Fruit fly (Drosophila melanogaster) whole organism: Measurements from ENCODE around the gene CG12017.

Source experiments
- CG8478 ChIP-seq: fragments of >200 bp; optimal IDR thresholded peaks from 2 replicates; lab custom pipeline; 2018; ENCODE audit warnings: inconsistent platforms
- Dll ChIP-seq: fragments of >200 bp; optimal IDR thresholded peaks from 2 replicates; lab custom pipeline; 2017
- EcR ChIP-seq, 2 experiments: fragments of >200 bp; optimal IDR thresholded peaks; 2 replicates each; lab custom pipeline; 2017; ENCODE audit warnings: missing biosample characterization in 2 of 2, missing genetic modification characterization in 2 of 2, missing genetic modification reagents in 2 of 2
- pan ChIP-seq: fragments of >200 bp; optimal IDR thresholded peaks from 2 replicates; lab custom pipeline; 2017
- psq ChIP-seq: fragments of >200 bp; optimal IDR thresholded peaks from 2 replicates; lab custom pipeline; 2017
- usp ChIP-seq: fragments of >200 bp; optimal IDR thresholded peaks from 2 replicates; lab custom pipeline; 2017; ENCODE audit warnings: missing biosample characterization, missing genetic modification characterization, mixed read lengths

CG12017 gene

DNA sequence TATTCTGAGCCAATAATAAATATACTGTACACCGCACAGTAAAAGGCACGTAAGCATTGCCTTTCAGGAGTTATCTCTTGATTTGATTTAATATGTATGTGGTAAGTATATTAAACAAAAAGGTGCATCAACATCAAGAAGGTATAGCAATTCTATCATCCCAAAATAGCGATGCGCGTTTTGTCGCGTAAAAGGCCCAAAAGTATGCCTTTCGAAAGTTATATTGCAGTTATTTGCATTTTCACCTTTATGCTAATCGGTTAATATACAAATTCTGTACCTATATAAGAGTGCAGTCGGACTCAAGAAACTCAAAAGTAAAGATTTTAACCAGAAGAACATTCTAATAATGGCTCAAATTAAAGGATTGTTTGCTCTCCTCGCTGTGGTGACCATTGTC, 35.2 kb downstream of the CG12017 start, which contains the start of gene Drsl4:
TSS of gene Drsl4 (plus strand) at position 333 of the 400 bp plus-strand sequence.
- TF ChIP-seq EcR (GFP tag; optimal IDR thresholded peaks at IDR 0.05; lab: Kevin White, UChicago) (no peak), usp (no peak), CG8478 (no peak), Dll (lab: Kevin White, UChicago) (no peak), pan (no peak), psq (lab: Kevin White, UChicago) (no peak)

DNA sequence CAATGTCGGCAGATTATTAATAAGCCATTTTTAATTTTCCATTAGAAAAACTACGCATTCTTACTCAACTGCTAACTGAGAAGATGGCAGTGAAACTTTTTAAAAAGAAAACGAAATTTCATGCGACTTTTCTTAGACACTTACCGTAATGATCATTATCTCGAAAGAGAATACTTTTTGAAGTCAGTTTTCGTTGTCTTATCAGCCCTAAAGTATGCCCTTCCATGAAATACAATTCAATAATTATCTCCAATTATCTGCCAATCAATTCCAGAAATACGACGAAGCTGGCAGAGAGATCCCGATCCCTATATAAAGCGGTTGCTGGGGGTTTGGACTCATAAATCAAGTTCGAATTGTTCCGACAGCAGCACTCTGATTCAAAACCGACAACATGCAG, 36.4 kb downstream of the CG12017 start, which contains the start of gene Drsl5:
TSS of gene Drsl5 (plus strand) at position 341 of the 400 bp plus-strand sequence.
- no peak for TF ChIP-seq CG8478
- no peak for TF ChIP-seq usp
- no peak for TF ChIP-seq Dll (lab: Kevin White, UChicago)
- no peak for TF ChIP-seq EcR (GFP tag; optimal IDR thresholded peaks at IDR 0.05; lab: Kevin White, UChicago)

DNA sequence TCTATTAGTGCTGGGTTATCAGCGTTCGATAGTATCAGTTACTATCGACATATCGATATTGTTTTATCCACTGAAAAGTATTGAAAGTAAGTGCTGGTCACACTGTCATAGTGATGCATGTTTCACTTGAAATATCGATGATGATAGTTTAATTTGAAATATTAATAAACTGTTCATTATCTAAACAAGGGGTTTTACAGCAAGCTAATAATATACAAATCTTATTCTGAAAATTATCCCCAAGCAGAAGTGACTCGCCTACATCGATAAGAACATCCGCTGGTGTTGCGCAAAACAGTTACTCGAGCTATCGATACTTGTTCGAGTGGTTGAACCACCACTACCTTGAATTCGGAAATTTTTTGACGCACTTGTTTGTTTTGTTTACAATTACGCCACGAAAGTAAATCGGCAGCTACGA, 39.2 kb downstream of the CG12017 start, which contains the start of the genes PIG-C, CG12016 and Dpm2:
TSS of gene PIG-C (minus strand) at position 10 of the 421 bp plus-strand sequence.
TSS of gene CG12016 (plus strand) at position 333 of the 421 bp plus-strand sequence.
TSS of gene Dpm2 (plus strand) at position 333 of the 421 bp plus-strand sequence.
- TF ChIP-seq Dll (lab: Kevin White, UChicago): no peak
- TF ChIP-seq pan: no peak
- TF ChIP-seq EcR (GFP tag; optimal IDR thresholded peaks at IDR 0.05; lab: Kevin White, UChicago): no peak
- no peak for TF ChIP-seq psq (lab: Kevin White, UChicago)
- TF ChIP-seq CG8478: no peak
- TF ChIP-seq usp: no peak

DNA sequence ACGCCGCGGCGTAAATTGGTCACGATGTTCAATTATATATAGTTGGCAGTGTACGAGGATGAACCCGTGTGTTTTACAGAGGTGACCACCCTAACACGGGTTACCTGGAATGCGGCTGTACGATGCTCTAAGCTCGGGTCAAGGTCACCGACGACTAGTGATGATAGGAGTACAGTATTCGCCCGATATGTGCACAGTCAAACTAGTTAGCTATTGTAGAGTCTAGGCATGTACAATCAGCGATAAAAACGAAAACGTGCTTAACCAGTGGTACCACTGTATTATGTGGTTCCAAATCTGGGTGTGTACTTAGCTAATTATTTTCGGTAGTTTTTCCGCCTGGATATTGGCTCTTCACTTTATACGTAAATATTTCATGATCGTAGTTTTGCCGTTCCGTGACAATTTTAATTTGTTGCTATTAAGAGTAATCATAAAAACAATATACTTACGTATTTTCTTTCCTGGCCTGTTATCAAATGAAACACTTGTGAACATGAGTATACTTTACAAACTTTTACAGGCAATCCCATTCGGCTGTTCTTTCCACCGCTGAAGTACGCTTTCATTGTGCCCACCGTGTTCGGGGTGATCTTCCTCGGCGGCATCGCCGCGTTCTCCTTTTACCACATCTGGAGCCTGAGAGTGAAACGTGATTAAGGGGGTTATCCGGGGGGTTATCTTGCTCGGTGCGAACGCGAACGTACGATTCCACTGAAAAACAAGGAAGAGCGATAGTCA, 40.1 kb downstream of the CG12017 start:
- TF ChIP-seq pan (no peak), Dll (lab: Kevin White, UChicago) (no peak), usp (no peak), psq (lab: Kevin White, UChicago) (no peak), EcR (GFP tag; optimal IDR thresholded peaks at IDR 0.05; lab: Kevin White, UChicago) (no peak), CG8478 (no peak)

DNA sequence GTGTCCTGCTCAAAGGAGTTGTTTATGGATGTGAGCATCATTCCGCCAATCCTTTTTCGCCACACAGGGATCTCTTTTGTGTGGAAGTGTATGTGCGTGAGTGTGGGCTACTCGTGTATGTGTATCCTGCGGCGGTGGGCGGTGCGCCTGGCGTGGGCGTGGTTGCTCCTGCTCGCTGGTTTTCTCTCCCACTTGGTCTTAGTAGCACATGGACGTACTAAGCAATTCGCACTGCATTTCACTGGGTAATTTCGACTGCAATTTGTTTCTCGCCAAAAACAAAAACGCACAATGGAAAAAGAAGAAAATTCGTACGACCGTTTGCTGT, 45.5 kb downstream of the CG12017 start:
- TF ChIP-seq EcR (GFP tag; optimal IDR thresholded peaks at IDR 0.05; lab: Kevin White, UChicago) (no peak), Dll (lab: Kevin White, UChicago) (no peak), usp (no peak), pan (no peak), psq (lab: Kevin White, UChicago) (no peak), CG8478 (no peak)

DNA sequence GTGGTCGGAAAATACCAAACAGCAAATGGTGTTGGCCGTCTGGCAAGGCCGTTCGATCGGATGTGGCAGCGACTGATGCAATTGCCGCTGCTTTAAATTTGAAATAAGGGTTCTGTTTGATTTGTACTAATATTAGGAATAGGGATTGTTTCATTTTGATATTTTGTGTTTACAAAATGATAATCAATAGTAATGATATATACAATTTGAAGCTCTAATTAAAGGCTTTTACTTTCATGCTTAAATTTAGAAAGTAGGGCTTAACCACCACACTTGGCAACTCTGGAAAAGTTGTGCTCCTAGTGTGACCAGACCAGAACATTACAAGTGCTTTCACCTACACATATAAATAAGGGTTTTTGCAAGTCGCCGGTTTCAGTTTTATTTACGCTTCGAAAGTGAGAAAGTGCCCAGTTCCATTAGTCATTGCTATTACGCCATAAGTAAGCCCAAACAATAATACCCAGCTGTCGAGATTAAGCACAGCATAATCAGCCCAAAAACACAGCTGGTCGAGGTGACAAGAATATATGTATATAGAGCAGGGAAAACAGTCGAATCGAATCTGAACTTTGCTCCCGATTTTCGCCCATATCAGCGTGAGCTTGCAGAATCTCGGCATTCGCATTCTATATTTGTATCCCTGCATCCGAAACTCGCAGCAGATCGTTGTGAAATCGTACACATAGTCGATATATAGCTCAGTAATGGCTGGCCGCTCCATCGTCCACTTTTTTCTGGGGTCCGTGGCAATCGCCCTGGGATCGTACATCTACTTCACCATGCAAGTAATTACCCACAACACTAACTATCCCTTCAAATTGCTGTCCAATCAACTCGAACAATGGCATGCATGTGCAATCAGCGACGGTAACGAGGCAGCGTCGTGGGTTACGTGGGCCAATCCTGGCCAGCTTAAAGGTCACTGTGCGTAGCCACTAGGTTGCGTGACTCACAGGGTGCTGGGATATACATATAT, 46.2 kb downstream of the CG12017 start, which contains the start of gene Gtpx:
TSS of gene Gtpx (plus strand) at position 341 of the 979 bp plus-strand sequence.
- TF ChIP-seq EcR (GFP tag; optimal IDR thresholded peaks at IDR 0.05; lab: Kevin White, UChicago): no peak
- TF ChIP-seq usp: no peak
- no peak for TF ChIP-seq CG8478
- no peak for TF ChIP-seq Dll (lab: Kevin White, UChicago)
- TF ChIP-seq pan: no peak
- TF ChIP-seq psq (lab: Kevin White, UChicago): no peak

DNA sequence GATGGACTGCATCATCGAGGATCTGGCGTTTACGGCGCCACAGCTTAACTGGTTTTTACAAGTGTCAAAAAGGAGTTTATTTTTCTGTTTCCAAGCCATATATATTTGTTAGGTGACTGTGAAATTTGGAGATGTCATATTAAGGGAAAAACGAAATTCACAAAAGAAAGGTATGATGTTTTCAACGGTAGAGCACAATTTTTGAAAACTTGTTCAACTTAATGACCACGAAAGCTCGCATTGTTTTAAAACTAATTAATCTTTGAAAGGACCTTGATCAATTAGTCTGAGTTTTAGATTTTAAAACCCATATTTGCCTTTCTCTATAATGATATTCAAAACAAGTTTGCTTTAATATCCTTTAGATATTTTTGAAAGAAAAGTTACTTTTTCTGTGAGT, 48.7 kb downstream of the CG12017 start, which contains the start of gene Strip:
TSS of gene Strip (minus strand) at position 101 of the 400 bp plus-strand sequence.
- TF ChIP-seq psq (lab: Kevin White, UChicago) (no peak), EcR (GFP tag; optimal IDR thresholded peaks at IDR 0.05; lab: Kevin White, UChicago) (no peak), CG8478 (no peak), pan (no peak), Dll (lab: Kevin White, UChicago) (no peak), usp (no peak)

DNA sequence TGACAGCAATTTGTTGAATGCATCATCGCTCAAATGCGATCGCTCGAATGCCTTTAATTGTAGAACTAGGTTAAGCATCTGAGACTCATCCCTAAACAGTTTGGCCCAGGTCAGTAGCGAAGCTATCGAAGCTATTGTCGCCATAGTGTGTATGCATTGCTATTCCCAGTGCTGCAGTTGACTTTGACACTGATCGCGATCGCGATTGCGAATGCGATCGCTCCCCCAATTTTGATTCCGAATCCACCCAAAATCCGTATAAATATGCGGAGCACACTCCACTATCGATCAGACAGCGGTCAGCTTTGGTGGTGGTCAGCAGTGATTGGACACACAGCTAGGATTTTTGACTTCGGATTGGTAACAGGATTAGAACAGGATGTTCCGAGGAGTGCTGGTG, 49.7 kb downstream of the CG12017 start, which contains the start of gene CG14961:
TSS of gene CG14961 (plus strand) at position 301 of the 400 bp plus-strand sequence.
- no peak for TF ChIP-seq Dll (lab: Kevin White, UChicago)
- TF ChIP-seq EcR (GFP tag; optimal IDR thresholded peaks at IDR 0.05; lab: Kevin White, UChicago): no peak
- TF ChIP-seq pan: no peak
- no peak for TF ChIP-seq psq (lab: Kevin White, UChicago)
- no peak for TF ChIP-seq CG8478
- no peak for TF ChIP-seq usp

DNA sequence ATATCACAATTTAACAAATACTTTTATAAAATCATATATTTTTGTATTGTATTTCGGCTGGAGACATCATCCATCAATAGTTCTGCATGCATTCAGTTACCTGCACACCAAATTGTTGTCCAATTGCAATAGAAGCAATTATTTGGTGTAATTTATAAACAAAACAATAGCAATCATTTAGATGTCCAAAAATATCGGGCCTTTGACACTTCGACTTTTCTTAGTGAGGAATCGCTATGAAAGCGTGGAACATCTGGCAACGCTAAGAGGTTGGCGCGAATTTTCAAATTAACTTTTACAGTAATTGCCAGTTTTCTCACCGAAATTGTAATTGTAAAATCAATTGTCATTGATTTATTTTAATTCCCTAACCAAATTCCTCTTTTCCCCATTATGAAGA, 54.7 kb downstream of the CG12017 start, which contains the start of gene CG14969:
TSS of gene CG14969 (minus strand) at position 195 of the 400 bp plus-strand sequence.
- no peak for TF ChIP-seq Dll (lab: Kevin White, UChicago)
- TF ChIP-seq EcR (GFP tag; optimal IDR thresholded peaks at IDR 0.05; lab: Kevin White, UChicago): no peak
- TF ChIP-seq usp: no peak
- TF ChIP-seq psq (lab: Kevin White, UChicago): no peak
- TF ChIP-seq CG8478: no peak
- TF ChIP-seq pan: no peak

DNA sequence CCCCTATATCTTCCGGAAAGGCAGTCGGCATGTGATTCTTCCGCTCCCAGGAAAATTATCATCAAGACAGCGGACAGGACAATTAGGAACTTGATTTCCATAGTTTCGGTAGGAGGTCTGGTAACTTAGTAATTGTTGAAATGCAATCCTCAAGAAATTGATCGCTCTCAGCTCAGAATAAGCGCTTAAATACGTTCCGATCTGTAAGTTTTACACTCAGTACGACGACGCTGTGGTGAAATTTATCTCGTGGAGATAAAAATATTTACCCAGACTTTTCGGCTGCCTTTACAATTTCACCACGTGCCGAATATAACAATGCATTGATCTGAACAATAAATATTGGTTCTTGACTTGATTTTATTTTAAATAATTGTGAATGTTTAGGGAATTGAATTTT, 55.6 kb downstream of the CG12017 start, which contains the start of gene Drsl1:
TSS of gene Drsl1 (minus strand) at position 101 of the 400 bp plus-strand sequence.
- TF ChIP-seq usp (no peak), psq (lab: Kevin White, UChicago) (no peak), CG8478 (no peak)

DNA sequence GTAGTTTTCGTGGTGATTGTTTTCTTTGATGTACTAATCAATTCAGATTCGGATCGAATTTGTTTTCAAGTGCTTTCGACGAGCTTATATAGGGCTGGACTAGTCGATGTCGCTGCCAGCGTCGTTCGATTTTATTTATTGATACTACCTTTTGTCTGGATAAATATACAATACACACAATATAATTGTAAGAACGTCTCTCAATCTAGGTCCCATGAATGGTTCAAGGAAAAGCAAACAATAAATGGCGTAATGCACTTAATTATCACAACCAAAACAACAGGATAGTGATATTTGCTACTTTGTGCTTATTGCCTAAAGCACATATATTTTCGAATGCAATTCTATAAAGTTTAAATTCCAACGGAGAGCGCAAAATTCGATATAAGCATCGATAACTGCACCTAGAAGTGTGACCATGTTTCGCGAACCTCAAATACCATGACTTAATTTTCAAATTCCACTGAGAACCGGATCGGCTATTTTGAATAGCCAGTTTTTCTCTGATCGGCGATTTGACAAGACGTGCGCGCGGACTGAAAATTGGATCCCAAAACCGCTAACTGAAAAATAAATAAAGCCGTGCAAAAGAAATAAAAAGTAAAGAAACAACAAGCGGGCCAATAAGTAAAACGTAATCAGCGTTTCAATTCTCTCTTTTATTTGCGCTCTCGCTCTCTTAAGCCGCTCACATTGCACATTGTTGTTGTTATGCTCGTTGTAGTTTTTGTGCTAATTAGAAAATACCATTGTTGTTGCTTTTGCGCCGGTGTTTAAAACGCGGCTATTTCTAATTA, 56.5 kb downstream of the CG12017 start, which contains the start of the genes Drsl6 and kst:
TSS of gene Drsl6 (minus strand) at position 51 of the 797 bp plus-strand sequence.
TSS of gene kst (plus strand) at position 493 of the 797 bp plus-strand sequence.
- no peak for TF ChIP-seq Dll (lab: Kevin White, UChicago)
- no peak for TF ChIP-seq usp
